Worm (Caenorhabditis elegans) whole organism, late embryonic: Measurements from ENCODE around the gene F49E12.8.
"Not testable (repeated sequence)": the region's sequence is repeated elsewhere in the genome, so short reads cannot be mapped to it uniquely, and the experiment has no call there.

ENCODE experiments used
- C38D4.7 ChIP-seq: fragments of 200-800 bp; sonication (Bioruptor generic); optimal IDR thresholded peaks from 2 replicates; lab custom pipeline; 2018; ENCODE audit warnings: mild to moderate bottlenecking, missing genetic modification characterization, moderate library complexity, missing compliant biosample characterization
- K02D7.2 ChIP-seq: sonication (generic microtip); optimal IDR thresholded peaks from 2 replicates; lab custom pipeline; 2017; ENCODE audit warnings: mild to moderate bottlenecking, missing genetic modification characterization, missing compliant biosample characterization
- K09A11.1 ChIP-seq: sonication (generic microtip); optimal IDR thresholded peaks from 2 replicates; lab custom pipeline; 2017; ENCODE audit warnings: antibody characterized with exemption, mild to moderate bottlenecking, missing genetic modification characterization, missing compliant biosample characterization; ENCODE audit not compliant: insufficient read depth
- Y22D7AL.16 ChIP-seq: sonication (generic microtip); optimal IDR thresholded peaks from 2 replicates; lab custom pipeline; 2016; ENCODE audit warnings: missing genetic modification characterization, missing compliant biosample characterization
- ahr-1 ChIP-seq: sonication (generic microtip); optimal IDR thresholded peaks from 2 replicates; lab custom pipeline; 2016; ENCODE audit warnings: missing genetic modification characterization, missing compliant biosample characterization
- ceh-14 ChIP-seq: sonication (generic microtip); optimal IDR thresholded peaks from 2 replicates; lab custom pipeline; 2016; ENCODE audit warnings: missing genotype, missing genetic modification characterization, missing compliant biosample characterization
- ceh-19 ChIP-seq: fragments of 200-800 bp; sonication (Bioruptor generic); optimal IDR thresholded peaks from 2 replicates; lab custom pipeline; 2018; ENCODE audit warnings: mild to moderate bottlenecking, missing genetic modification characterization, missing compliant biosample characterization
- ceh-22 ChIP-seq: sonication (generic microtip); optimal IDR thresholded peaks from 2 replicates; lab custom pipeline; 2017; ENCODE audit warnings: missing biosample characterization, missing genetic modification characterization
- ceh-24 ChIP-seq: sonication (generic microtip); optimal IDR thresholded peaks from 2 replicates; lab custom pipeline; 2016; ENCODE audit warnings: mild to moderate bottlenecking, missing genetic modification characterization, missing compliant biosample characterization
- ceh-45 ChIP-seq: fragments of 200-800 bp; sonication (Bioruptor generic); IDR thresholded peaks from 2 replicates; pipeline ENCODE4 v1.3.6; 2022; ENCODE audit warnings: missing genetic modification reagents, missing genetic modification characterization, missing compliant biosample characterization
- ceh-48 ChIP-seq: sonication (generic microtip); optimal IDR thresholded peaks from 2 replicates; lab custom pipeline; 2016; ENCODE audit warnings: missing genetic modification characterization, inconsistent platforms, missing compliant biosample characterization
- che-1 ChIP-seq: sonication (generic microtip); optimal IDR thresholded peaks from 2 replicates; lab custom pipeline; 2016; ENCODE audit warnings: mild to moderate bottlenecking, missing genetic modification characterization, missing compliant biosample characterization
- elt-2 ChIP-seq: sonication (generic microtip); optimal IDR thresholded peaks from 2 replicates; lab custom pipeline; 2016; ENCODE audit warnings: missing genetic modification reagents, missing genetic modification characterization, missing compliant biosample characterization
- elt-4 ChIP-seq: sonication (generic microtip); optimal IDR thresholded peaks from 2 replicates; lab custom pipeline; 2016; ENCODE audit warnings: missing genetic modification characterization, missing compliant biosample characterization
- ets-4 ChIP-seq: sonication (generic microtip); optimal IDR thresholded peaks from 2 replicates; lab custom pipeline; 2016; ENCODE audit warnings: missing genetic modification characterization, missing compliant biosample characterization
- eyg-1 ChIP-seq: sonication (generic microtip); optimal IDR thresholded peaks from 2 replicates; lab custom pipeline; 2016; ENCODE audit warnings: missing genotype, missing genetic modification characterization, missing compliant biosample characterization
- fax-1 ChIP-seq: sonication (generic microtip); optimal IDR thresholded peaks from 2 replicates; lab custom pipeline; 2016; ENCODE audit warnings: missing genotype, missing genetic modification characterization, missing compliant biosample characterization
- gmeb-2 ChIP-seq: sonication (generic microtip); optimal IDR thresholded peaks from 2 replicates; lab custom pipeline; 2016; ENCODE audit warnings: missing genetic modification characterization, inconsistent platforms, missing compliant biosample characterization
- hlh-13 ChIP-seq: fragments of 200-800 bp; sonication (Bioruptor generic); optimal IDR thresholded peaks from 2 replicates; lab custom pipeline; 2018; ENCODE audit warnings: mild to moderate bottlenecking, missing genetic modification characterization, missing compliant biosample characterization
- hlh-15 ChIP-seq: sonication (generic microtip); optimal IDR thresholded peaks from 2 replicates; lab custom pipeline; 2016; ENCODE audit warnings: missing genetic modification characterization, missing compliant biosample characterization
- hlh-30 ChIP-seq: sonication (generic microtip); optimal IDR thresholded peaks from 2 replicates; lab custom pipeline; 2017; ENCODE audit warnings: antibody characterized with exemption, missing genetic modification characterization, missing compliant biosample characterization; ENCODE audit not compliant: insufficient read depth
- madf-2 ChIP-seq: sonication (generic microtip); optimal IDR thresholded peaks from 2 replicates; lab custom pipeline; 2017; ENCODE audit warnings: missing genetic modification characterization, missing compliant biosample characterization
- mec-3 ChIP-seq: sonication (generic microtip); optimal IDR thresholded peaks from 2 replicates; lab custom pipeline; 2016; ENCODE audit warnings: borderline replicate concordance, missing genetic modification characterization, missing compliant biosample characterization
- nfya-1 ChIP-seq: sonication (generic microtip); optimal IDR thresholded peaks from 2 replicates; lab custom pipeline; 2017; ENCODE audit warnings: missing genetic modification characterization, mild to moderate bottlenecking, missing compliant biosample characterization, antibody characterized with exemption, moderate library complexity
- nhr-232 ChIP-seq: sonication (generic microtip); optimal IDR thresholded peaks from 2 replicates; lab custom pipeline; 2016; ENCODE audit warnings: missing genetic modification characterization, missing compliant biosample characterization
- odd-2 ChIP-seq: sonication (generic microtip); optimal IDR thresholded peaks from 2 replicates; lab custom pipeline; 2017; ENCODE audit warnings: antibody characterized with exemption, mild to moderate bottlenecking, missing genetic modification characterization, missing compliant biosample characterization
- pax-1 ChIP-seq: fragments of 150-350 bp; optimal IDR thresholded peaks from 2 replicates; lab custom pipeline; 2014; ENCODE audit warnings: missing biosample characterization, missing genetic modification characterization
- pha-2 ChIP-seq: sonication (generic microtip); optimal IDR thresholded peaks from 2 replicates; lab custom pipeline; 2017; ENCODE audit warnings: mild to moderate bottlenecking, missing genetic modification characterization, missing compliant biosample characterization
- pha-4 ChIP-seq: fragments of 150-350 bp; optimal IDR thresholded peaks from 2 replicates; lab custom pipeline; 2018; ENCODE audit warnings: missing biosample characterization, missing genetic modification reagents, missing genetic modification characterization
- pqm-1 ChIP-seq: sonication (generic microtip); optimal IDR thresholded peaks from 2 replicates; lab custom pipeline; 2016; ENCODE audit warnings: missing genetic modification characterization, missing compliant biosample characterization
- pros-1 ChIP-seq: fragments of 150-350 bp; optimal IDR thresholded peaks from 2 replicates; lab custom pipeline; 2014; ENCODE audit warnings: missing biosample characterization, missing genetic modification reagents, missing genetic modification characterization
- ref-2 ChIP-seq: sonication (generic microtip); optimal IDR thresholded peaks from 2 replicates; lab custom pipeline; 2016; ENCODE audit warnings: missing genetic modification characterization, missing compliant biosample characterization
- sox-2 ChIP-seq: fragments of 200-800 bp; sonication (Bioruptor generic); IDR thresholded peaks from 2 replicates; pipeline ENCODE4 v1.3.6; 2022; ENCODE audit warnings: missing genetic modification reagents, missing genetic modification characterization, missing compliant biosample characterization
- syd-9 ChIP-seq: sonication (generic microtip); optimal IDR thresholded peaks from 2 replicates; lab custom pipeline; 2016; ENCODE audit warnings: mild to moderate bottlenecking, missing genetic modification characterization, moderate library complexity, missing compliant biosample characterization
- tbx-2 ChIP-seq: sonication (generic microtip); optimal IDR thresholded peaks from 2 replicates; lab custom pipeline; 2016; ENCODE audit warnings: missing genetic modification characterization, missing compliant biosample characterization
- tbx-7 ChIP-seq: sonication (generic microtip); optimal IDR thresholded peaks from 2 replicates; lab custom pipeline; 2016; ENCODE audit warnings: missing genotype, missing genetic modification characterization, missing compliant biosample characterization
- unc-42 ChIP-seq: sonication (generic microtip); optimal IDR thresholded peaks from 2 replicates; lab custom pipeline; 2016; ENCODE audit warnings: missing genotype, missing genetic modification characterization, missing compliant biosample characterization
- unc-55 ChIP-seq: sonication (generic microtip); optimal IDR thresholded peaks from 2 replicates; lab custom pipeline; 2017; ENCODE audit warnings: missing biosample characterization, missing genetic modification reagents, missing genetic modification characterization

The F49E12.8 gene

DNA sequence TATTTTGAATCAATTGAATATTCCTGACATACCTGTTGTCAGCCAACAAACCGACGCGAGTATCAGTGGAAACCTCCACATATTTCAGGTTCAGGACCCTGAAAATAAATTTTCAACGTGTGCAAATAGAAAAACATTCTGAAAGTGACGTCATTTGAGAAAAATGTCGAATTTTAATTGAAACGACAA, 34.5 kb upstream of the F49E12.8 start, which contains the start of gene F14E5.2:
Gene F14E5.2, minus strand, starts transcription at position 101 of the 189 bp plus-strand sequence.
- no peak for TF ChIP-seq syd-9 (tag; lab: Kevin White, UChicago)
- no peak for TF ChIP-seq nfya-1 (tag; lab: Kevin White, UChicago)
- TF ChIP-seq unc-42 (tag; lab: Kevin White, UChicago) = no peak
- TF ChIP-seq pha-2 = no peak
- no peak for TF ChIP-seq eyg-1 (tag; lab: Kevin White, UChicago)
- TF ChIP-seq pax-1 = no peak
- no peak for TF ChIP-seq ceh-24
- no peak for TF ChIP-seq K09A11.1 (tag; lab: Kevin White, UChicago)
- TF ChIP-seq che-1 (tag; lab: Kevin White, UChicago) = no peak
- TF ChIP-seq K02D7.2 (tag; lab: Kevin White, UChicago) = no peak
- TF ChIP-seq tbx-7 (tag; lab: Kevin White, UChicago) = no peak
- TF ChIP-seq pros-1 (tag; lab: Kevin White, UChicago) = no peak
- TF ChIP-seq C38D4.7 (GFP tag; lab: Kevin White, UChicago) = no peak
- TF ChIP-seq ets-4 = no peak
- TF ChIP-seq hlh-30 (tag; lab: Kevin White, UChicago) = no peak
- TF ChIP-seq odd-2 (tag; lab: Kevin White, UChicago) = no peak
- TF ChIP-seq pha-4 (tag; lab: Kevin White, UChicago) = no peak

DNA sequence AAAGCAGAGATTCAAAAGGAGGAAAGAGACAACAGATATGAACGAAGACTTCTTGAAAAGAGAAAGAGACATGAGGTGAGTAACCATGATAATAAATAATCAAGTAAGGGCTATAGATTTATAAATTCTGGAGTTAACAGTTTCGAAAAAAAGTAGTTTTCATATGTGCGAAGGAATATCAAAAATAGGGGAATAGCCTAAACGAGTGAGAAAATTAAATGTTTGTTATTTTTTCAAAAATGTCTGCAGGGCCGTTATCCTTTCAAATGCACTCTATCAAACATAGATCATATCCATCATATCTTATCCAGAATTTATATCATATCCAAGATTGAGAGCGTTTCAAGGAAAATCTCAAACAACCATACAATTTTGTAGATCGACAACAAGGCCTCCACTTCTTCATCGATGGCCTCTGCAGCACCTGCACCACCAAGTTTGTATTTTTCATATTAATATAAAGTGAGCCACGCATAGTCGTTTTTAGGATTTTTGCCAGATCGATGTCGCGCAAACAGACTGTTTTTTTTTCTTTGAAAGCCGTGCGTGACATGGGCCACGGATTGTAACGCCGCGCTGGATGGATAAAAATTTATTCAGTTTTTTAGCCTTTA, 26.8 kb upstream of the F49E12.8 start:
- no peak for TF ChIP-seq ceh-19
- TF ChIP-seq mec-3 (tag; lab: Kevin White, UChicago) = no peak
- no peak for TF ChIP-seq hlh-13 (GFP tag; lab: Kevin White, UChicago)
- no peak for TF ChIP-seq ahr-1 (tag; lab: Kevin White, UChicago)
- no peak for TF ChIP-seq pqm-1 (tag; lab: Kevin White, UChicago)
- TF ChIP-seq ref-2 (tag; lab: Kevin White, UChicago) = no peak
- TF ChIP-seq madf-2 (tag; lab: Kevin White, UChicago) = no peak
- TF ChIP-seq sox-2 = no peak
- no peak for TF ChIP-seq hlh-15 (tag; lab: Kevin White, UChicago)
- TF ChIP-seq Y22D7AL.16 (tag; lab: Kevin White, UChicago) = no peak
- TF ChIP-seq ets-4 = no peak
- TF ChIP-seq, all 69 proteins: peak for 0

DNA sequence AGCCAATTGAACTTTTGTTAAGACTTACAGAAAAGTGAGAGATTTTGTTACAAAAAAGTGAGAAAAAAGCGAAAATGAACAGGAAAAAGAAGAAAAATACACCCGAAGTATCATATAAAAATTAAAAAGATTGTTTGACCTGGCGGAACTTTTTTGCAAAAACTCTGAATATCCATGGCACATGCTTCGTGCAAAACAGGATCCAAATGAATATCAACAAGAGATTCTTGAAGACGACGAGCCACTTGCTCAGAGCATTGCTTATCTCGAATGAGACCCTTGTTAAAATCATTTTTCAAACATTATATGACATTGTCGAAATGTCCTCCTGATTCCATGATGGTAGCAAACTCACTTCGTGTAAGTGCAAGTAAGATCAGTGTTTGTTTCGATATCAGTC, 25.7 kb upstream of the F49E12.8 start, which contains the start of gene F14E5.8:
Gene F14E5.8, plus strand, starts transcription at position 301 of the 400 bp plus-strand sequence.
- TF ChIP-seq ceh-14 (tag; lab: Kevin White, UChicago); nfya-1 (tag; lab: Kevin White, UChicago); elt-2: not testable (repeated sequence)

DNA sequence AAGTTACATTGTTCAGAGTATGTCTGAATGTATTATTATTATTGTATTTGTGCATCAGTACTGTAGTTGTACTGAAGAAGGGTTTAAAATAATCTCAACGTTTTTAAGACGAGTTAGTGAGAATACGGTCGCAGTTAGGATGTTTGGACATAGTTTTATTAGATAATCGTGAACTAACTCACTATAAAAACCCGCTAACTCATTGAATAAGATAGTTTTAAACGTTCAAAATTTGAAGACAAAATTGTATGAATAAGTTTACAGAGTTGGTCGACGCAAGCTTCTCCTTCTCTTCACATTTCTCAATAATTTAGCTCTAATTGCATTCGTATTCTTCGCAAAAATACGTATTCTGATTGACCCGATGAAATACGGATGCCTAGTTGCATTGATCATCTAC, 24.9 kb upstream of the F49E12.8 start:
- TF ChIP-seq elt-4 (no peak), pha-4 (tag; lab: Kevin White, UChicago) (no peak), K02D7.2 (tag; lab: Kevin White, UChicago) (no peak), ets-4 (no peak), ceh-24 (no peak), tbx-2 (tag; lab: Kevin White, UChicago) (no peak), nhr-232 (tag; lab: Kevin White, UChicago) (no peak)
- TF ChIP-seq, all 69 proteins: peak for 0

DNA sequence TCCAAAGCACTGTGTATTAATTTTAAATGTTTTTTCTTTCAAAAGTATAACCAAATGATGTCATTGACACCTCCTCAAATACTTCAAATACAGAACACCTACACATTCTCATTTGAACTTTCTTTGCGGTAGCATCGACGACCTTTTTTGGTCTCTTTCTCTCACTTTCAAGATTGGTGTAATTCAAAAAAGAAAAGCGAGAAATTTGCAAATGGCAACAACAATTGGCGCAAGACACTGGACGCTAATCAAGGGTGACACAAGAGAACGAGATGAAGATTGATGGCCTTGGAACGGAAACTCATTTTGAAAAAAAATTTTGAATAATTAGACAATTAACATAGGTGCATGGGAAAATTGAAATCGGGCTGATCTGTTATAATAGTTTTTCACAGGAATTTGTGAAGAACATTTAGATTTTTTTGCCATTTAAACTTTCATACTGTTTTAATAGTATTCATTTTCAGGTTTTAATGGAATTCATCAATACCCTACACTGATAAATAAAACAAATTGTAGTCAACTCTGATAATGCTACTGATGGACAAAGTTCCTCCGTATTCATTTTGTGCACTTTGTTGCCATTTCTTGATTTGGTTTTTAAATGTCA, 23.1 kb upstream of the F49E12.8 start, which contains the start of gene fdgt-2:
Gene fdgt-2, plus strand, starts transcription at position 560 of the 610 bp plus-strand sequence.
- TF ChIP-seq fax-1 (tag; lab: Kevin White, UChicago) = no peak
- no peak for TF ChIP-seq gmeb-2 (tag; lab: Kevin White, UChicago)
- no peak for TF ChIP-seq ceh-22 (tag; lab: Kevin White, UChicago)
- TF ChIP-seq ceh-45 (GFP tag; lab: Robert Waterston, UW) = no peak
- no peak for TF ChIP-seq ceh-48
- TF ChIP-seq unc-55 (GFP tag; lab: Kevin White, UChicago) = peak; percentile 60
